Fruit fly (Drosophila melanogaster) whole organism, embryonic: ENCODE results near the gene CG43354.

Experiments used
- Abd-B ChIP-seq: fragments of 200-800 bp; sonication (Bioruptor generic); optimal IDR thresholded peaks from 2 replicates; lab custom pipeline; 2018; ENCODE audit warnings: missing biosample characterization, mild to moderate bottlenecking, missing genetic modification characterization, moderate library complexity
- Atf6 ChIP-seq: fragments of 200-800 bp; sonication (Bioruptor generic); IDR thresholded peaks from 2 replicates; pipeline ENCODE4 v1.3.6; 2022; ENCODE audit warnings: missing biosample characterization, missing genetic modification characterization
- Awh ChIP-seq: fragments of 200-800 bp; sonication (Bioruptor generic); IDR thresholded peaks from 2 replicates; pipeline ENCODE4, ENCODE4 v1.3.6; 2022; ENCODE audit warnings: missing biosample characterization, missing genetic modification characterization
- BtbVII ChIP-seq: fragments of 200-800 bp; sonication (Bioruptor generic); optimal IDR thresholded peaks from 3 replicates; lab custom pipeline; 2017; ENCODE audit warnings: missing biosample characterization, mild to moderate bottlenecking, missing genetic modification characterization
- CG10321 ChIP-seq: fragments of 200-800 bp; sonication (Bioruptor generic); IDR thresholded peaks from 2 replicates; pipeline ENCODE4 v1.3.6; 2022; ENCODE audit warnings: missing biosample characterization, missing genetic modification characterization
- CG10431 ChIP-seq: fragments of 200-800 bp; sonication (Bioruptor generic); optimal IDR thresholded peaks from 3 replicates; lab custom pipeline; 2018; ENCODE audit warnings: missing biosample characterization, mild to moderate bottlenecking, missing genetic modification characterization
- CG10959 ChIP-seq: fragments of 200-800 bp; sonication (Bioruptor generic); IDR thresholded peaks from 2 replicates; pipeline ENCODE4 v1.3.6; 2022; ENCODE audit warnings: missing biosample characterization, missing genetic modification characterization
- CG11093 ChIP-seq: fragments of 200-800 bp; sonication (Bioruptor generic); IDR thresholded peaks from 3 replicates; pipeline ENCODE4 v1.3.6; 2022; ENCODE audit warnings: missing biosample characterization, missing genetic modification characterization
- CG11398 ChIP-seq: fragments of 200-800 bp; sonication (Bioruptor generic); optimal IDR thresholded peaks from 2 replicates; lab custom pipeline; 2016; ENCODE audit warnings: missing biosample characterization, missing genetic modification characterization
- CG11456 ChIP-seq: fragments of 200-800 bp; sonication (Bioruptor generic); IDR thresholded peaks from 3 replicates; pipeline ENCODE4 v1.3.6; 2022; ENCODE audit warnings: missing biosample characterization, missing genetic modification characterization
- CG11695 ChIP-seq: fragments of 200-800 bp; sonication (Bioruptor generic); IDR thresholded peaks from 3 replicates; pipeline ENCODE4 v1.3.6; 2022; ENCODE audit warnings: missing biosample characterization, missing genetic modification characterization
- CG11696 ChIP-seq: fragments of 200-800 bp; sonication (Bioruptor generic); IDR thresholded peaks from 2 replicates; pipeline ENCODE4 v1.3.6; 2022; ENCODE audit warnings: missing biosample characterization, missing genetic modification characterization
- CG11723 ChIP-seq: fragments of 200-800 bp; sonication (Bioruptor generic); optimal IDR thresholded peaks from 2 replicates; lab custom pipeline; 2017; ENCODE audit warnings: missing biosample characterization, mild to moderate bottlenecking, missing genetic modification characterization
- CG14050 ChIP-seq: fragments of 200-800 bp; sonication (Bioruptor generic); IDR thresholded peaks from 3 replicates; pipeline ENCODE4 v1.3.6; 2022; ENCODE audit warnings: missing biosample characterization, missing genetic modification characterization
- CG1529 ChIP-seq: fragments of 200-800 bp; sonication (Bioruptor generic); optimal IDR thresholded peaks from 3 replicates; lab custom pipeline; 2018; ENCODE audit warnings: missing biosample characterization, missing genetic modification characterization
- CG15601 ChIP-seq: fragments of 200-800 bp; sonication (Bioruptor generic); optimal IDR thresholded peaks from 3 replicates; lab custom pipeline; 2019; ENCODE audit warnings: missing biosample characterization, mild to moderate bottlenecking, missing genetic modification characterization, moderate library complexity
- CG1602 ChIP-seq: fragments of 200-800 bp; sonication (Bioruptor generic); optimal IDR thresholded peaks from 3 replicates; lab custom pipeline; 2016; ENCODE audit warnings: missing biosample characterization, missing genetic modification characterization
- CG1647 ChIP-seq: fragments of 200-800 bp; sonication (Bioruptor generic); optimal IDR thresholded peaks from 3 replicates; lab custom pipeline; 2016; ENCODE audit warnings: missing biosample characterization, missing genetic modification characterization
- CG17385 ChIP-seq: fragments of 200-800 bp; sonication (Bioruptor generic); optimal IDR thresholded peaks from 3 replicates; lab custom pipeline; 2018; ENCODE audit warnings: missing biosample characterization, mild to moderate bottlenecking, missing genetic modification characterization
- CG2678 ChIP-seq: fragments of 200-800 bp; sonication (Bioruptor generic); optimal IDR thresholded peaks from 3 replicates; lab custom pipeline; 2019; ENCODE audit warnings: missing biosample characterization, mild to moderate bottlenecking, missing genetic modification characterization, moderate library complexity
- CG30431 ChIP-seq: fragments of 200-800 bp; sonication (Bioruptor generic); optimal IDR thresholded peaks from 2 replicates; lab custom pipeline; 2017; ENCODE audit warnings: missing biosample characterization, missing genetic modification characterization
- CG4424 ChIP-seq: fragments of 200-800 bp; sonication (Bioruptor generic); optimal IDR thresholded peaks from 3 replicates; lab custom pipeline; 2016; ENCODE audit warnings: missing biosample characterization, missing genetic modification characterization
- CG6254 ChIP-seq: fragments of 200-800 bp; sonication (Bioruptor generic); optimal IDR thresholded peaks from 3 replicates; lab custom pipeline; 2017; ENCODE audit warnings: mild to moderate bottlenecking, missing biosample characterization, missing genetic modification reagents, missing genetic modification characterization
- CG8924 ChIP-seq: fragments of 200-800 bp; optimal IDR thresholded peaks from 3 replicates; lab custom pipeline; 2019; ENCODE audit warnings: missing biosample characterization, mild to moderate bottlenecking, missing genetic modification characterization, moderate library complexity
- CTCF ChIP-seq: fragments of 200-800 bp; sonication (Bioruptor generic); optimal IDR thresholded peaks from 2 replicates; lab custom pipeline; 2017; ENCODE audit warnings: missing biosample characterization, mild to moderate bottlenecking, missing genetic modification characterization, moderate library complexity
- Dek ChIP-seq: fragments of 200-800 bp; sonication (Bioruptor generic); optimal IDR thresholded peaks from 3 replicates; lab custom pipeline; 2019; ENCODE audit warnings: missing biosample characterization, mild to moderate bottlenecking, missing genetic modification characterization, moderate library complexity
- Doc2 ChIP-seq: fragments of 200-800 bp; sonication (Bioruptor generic); IDR thresholded peaks from 2 replicates; pipeline ENCODE4 v1.3.6; 2022; ENCODE audit warnings: missing biosample characterization, missing genetic modification characterization
- Doc3 ChIP-seq: fragments of 200-800 bp; sonication (Bioruptor generic); IDR thresholded peaks from 3 replicates; pipeline ENCODE4 v1.3.6; 2022; ENCODE audit warnings: missing biosample characterization, missing genetic modification characterization; ENCODE audit not compliant: partially characterized antibody
- Ets97D ChIP-seq: fragments of 200-800 bp; sonication (Bioruptor generic); optimal IDR thresholded peaks from 3 replicates; lab custom pipeline; 2016; ENCODE audit warnings: missing biosample characterization, missing genetic modification characterization
- H2.0 ChIP-seq: fragments of 200-800 bp; sonication (Bioruptor generic); IDR thresholded peaks from 2 replicates; pipeline ENCODE4 v1.3.6; 2022; ENCODE audit warnings: missing biosample characterization, missing genetic modification characterization
- HLH3B ChIP-seq: fragments of 200-800 bp; sonication (Bioruptor generic); IDR thresholded peaks from 2 replicates; pipeline ENCODE4 v1.3.6; 2022; ENCODE audit warnings: missing biosample characterization, missing genetic modification characterization
- HmgD ChIP-seq: fragments of 200-800 bp; sonication (Bioruptor generic); optimal IDR thresholded peaks from 3 replicates; lab custom pipeline; 2016; ENCODE audit warnings: missing biosample characterization, missing genetic modification characterization
- Mad ChIP-seq: fragments of 200-800 bp; sonication (Bioruptor generic); optimal IDR thresholded peaks from 2 replicates; lab custom pipeline; 2016; ENCODE audit warnings: missing biosample characterization, missing genetic modification characterization
- Mrtf ChIP-seq: fragments of 200-800 bp; sonication (Bioruptor generic); IDR thresholded peaks from 3 replicates; pipeline ENCODE4 v1.3.6; 2022; ENCODE audit warnings: missing biosample characterization, missing genetic modification characterization
- NK7.1 ChIP-seq: fragments of 200-800 bp; sonication (Bioruptor generic); optimal IDR thresholded peaks from 3 replicates; lab custom pipeline; 2016; ENCODE audit warnings: missing biosample characterization, missing genetic modification characterization
- Nf-YA ChIP-seq: fragments of 200-800 bp; sonication (Bioruptor generic); IDR thresholded peaks from 2 replicates; pipeline ENCODE4 v1.3.6; 2022; ENCODE audit warnings: missing biosample characterization, missing genetic modification characterization
- Poxn ChIP-seq: fragments of 200-800 bp; sonication (Bioruptor generic); IDR thresholded peaks from 2 replicates; pipeline ENCODE4 v1.3.6; 2022; ENCODE audit warnings: missing biosample characterization, missing genetic modification characterization
- Spps ChIP-seq: fragments of 200-800 bp; sonication (Bioruptor generic); optimal IDR thresholded peaks from 2 replicates; lab custom pipeline; 2018; ENCODE audit warnings: missing biosample characterization, mild to moderate bottlenecking, missing genetic modification characterization
- Trl ChIP-seq, 3 experiments: fragments of >200 bp in 2 of 3; fragments of 200-800 bp in 1 of 3; sonication (Bioruptor generic) in 1 of 3; optimal IDR thresholded peaks; 2 replicates in 1 of 3; 3 replicates in 2 of 3; lab custom pipeline; 2016 to 2017; ENCODE audit warnings: missing biosample characterization in 1 of 3, missing genetic modification characterization in 1 of 3
- ac ChIP-seq: fragments of 200-800 bp; sonication (Bioruptor generic); optimal IDR thresholded peaks from 3 replicates; lab custom pipeline; 2017; ENCODE audit warnings: missing biosample characterization, mild to moderate bottlenecking, missing genetic modification characterization
- gcm ChIP-seq: fragments of 200-800 bp; sonication (Bioruptor generic); optimal IDR thresholded peaks from 2 replicates; lab custom pipeline; 2019; ENCODE audit warnings: missing biosample characterization, mild to moderate bottlenecking, missing genetic modification characterization, moderate library complexity
- her ChIP-seq: fragments of 200-800 bp; sonication (Bioruptor generic); optimal IDR thresholded peaks from 2 replicates; lab custom pipeline; 2016; ENCODE audit warnings: missing biosample characterization, missing genetic modification characterization
- hkb ChIP-seq, 2 experiments: fragments of 200-800 bp in 1 of 2; fragments of >200 bp in 1 of 2; sonication (Bioruptor generic) in 1 of 2; IDR thresholded peaks in 1 of 2; optimal IDR thresholded peaks in 1 of 2; 2 replicates each; pipeline versions ENCODE4 v1.3.6 to Lab custom; 2017 to 2022; ENCODE audit warnings: missing biosample characterization in 1 of 2, missing genetic modification characterization in 1 of 2
- kah ChIP-seq: fragments of 200-800 bp; sonication (Bioruptor generic); optimal IDR thresholded peaks from 2 replicates; lab custom pipeline; 2018; ENCODE audit warnings: missing biosample characterization, mild to moderate bottlenecking, missing genetic modification characterization
- lola ChIP-seq, 3 experiments: fragments of >200 bp in 2 of 3; fragments of 200-800 bp in 1 of 3; sonication (Bioruptor generic) in 1 of 3; optimal IDR thresholded peaks; 2 replicates each; lab custom pipeline; 2017 to 2019; ENCODE audit warnings: missing biosample characterization in 3 of 3, missing genetic modification characterization in 3 of 3, mild to moderate bottlenecking in 1 of 3, moderate library complexity in 1 of 3
- nau ChIP-seq: fragments of 200-800 bp; sonication (Bioruptor generic); optimal IDR thresholded peaks from 3 replicates; lab custom pipeline; 2017; ENCODE audit warnings: missing biosample characterization, mild to moderate bottlenecking, missing genetic modification characterization, missing genetic modification reagents
- otp ChIP-seq: fragments of 200-800 bp; sonication (Bioruptor generic); IDR thresholded peaks from 3 replicates; pipeline ENCODE4, ENCODE4 v1.3.6; 2022; ENCODE audit warnings: missing biosample characterization, missing genetic modification characterization
- row ChIP-seq: fragments of 200-800 bp; sonication (Bioruptor generic); IDR thresholded peaks from 3 replicates; pipeline ENCODE4 v1.3.6; 2022; ENCODE audit warnings: missing biosample characterization, missing genetic modification characterization
- shn ChIP-seq: fragments of 200-800 bp; sonication (Bioruptor generic); optimal IDR thresholded peaks from 3 replicates; lab custom pipeline; 2016; ENCODE audit warnings: missing biosample characterization, missing genetic modification characterization
- zf30C ChIP-seq: fragments of 200-800 bp; sonication (Bioruptor generic); optimal IDR thresholded peaks from 3 replicates; lab custom pipeline; 2018; ENCODE audit warnings: missing biosample characterization, mild to moderate bottlenecking, missing genetic modification characterization

Gene CG43354

DNA sequence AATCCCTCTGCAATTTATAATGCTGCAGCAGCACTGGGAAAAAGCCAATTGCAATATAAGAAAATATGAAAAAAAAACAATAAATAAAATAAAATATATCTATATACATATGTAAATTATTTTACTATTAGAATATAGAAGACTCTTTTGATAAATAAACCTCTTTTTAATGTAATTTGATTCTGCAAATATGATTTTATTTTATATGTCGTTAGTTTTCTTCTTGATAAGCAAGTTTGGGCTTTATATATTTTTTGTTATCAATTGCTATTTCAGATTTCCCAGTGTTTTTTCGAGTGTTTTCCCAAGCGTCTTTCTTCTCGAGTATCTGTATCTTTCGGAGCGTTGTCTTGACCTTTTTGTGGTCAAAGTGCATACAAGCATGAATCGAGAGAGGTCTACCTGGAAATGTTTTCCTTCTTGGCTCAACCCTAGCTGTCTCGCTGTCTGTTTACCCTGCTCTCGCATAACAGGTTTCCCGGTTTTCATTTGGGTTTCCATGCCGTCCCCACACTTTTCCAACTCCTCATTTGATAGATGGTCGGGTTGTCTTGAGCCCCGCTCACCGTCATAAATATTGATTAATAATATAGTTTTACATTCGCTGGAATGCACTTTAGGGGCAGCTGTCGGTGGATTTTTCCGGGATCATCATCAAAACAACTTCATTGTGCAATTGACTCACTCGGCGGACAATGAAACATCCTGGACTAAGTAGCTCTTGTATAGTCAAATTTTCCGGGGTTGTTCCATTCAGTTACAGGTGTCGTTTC, 4.0 kb downstream of the CG43354 start (continued):
- TF ChIP-seq Dek (tag; lab: Kevin White, UChicago): no peak
- 0 out of 2 replicates have a peak, but pooled peaks have one; percentile 44 for TF ChIP-seq CG10959
- peak; percentile 64 for TF ChIP-seq row (GFP tag; lab: Robert Waterston, UW)
- peak; percentile 18 for TF ChIP-seq CG10431
- peak; percentile 31 for TF ChIP-seq kah (GFP tag; lab: Kevin White, UChicago)
- TF ChIP-seq CG11723 (GFP tag; lab: Kevin White, UChicago): no peak
- TF ChIP-seq CG11696: no peak
- TF ChIP-seq Mad: no peak
- TF ChIP-seq BtbVII (GFP tag; lab: Kevin White, UChicago): no peak
- peak; percentile 43 for TF ChIP-seq CG17385 (GFP tag; lab: Kevin White, UChicago)
- peak; percentile 66 for TF ChIP-seq CG1602 (GFP tag; lab: Kevin White, UChicago)
- TF ChIP-seq CG8924 (tag; lab: Kevin White, UChicago): peak; percentile 76
- no peak for TF ChIP-seq Doc2 (GFP tag; lab: Robert Waterston, UW)
- peak; percentile 47; the same call in 1 of the 2 replicates for TF ChIP-seq HLH3B (GFP tag; lab: Robert Waterston, UW)
- TF ChIP-seq CG1529 (GFP tag; lab: Kevin White, UChicago): peak; percentile 30
- TF ChIP-seq CG30431: no peak
- TF ChIP-seq Spps (tag; lab: Kevin White, UChicago): peak; percentile 83
- TF ChIP-seq CG11456 (GFP tag; lab: Robert Waterston, UW): no peak
- no peak for TF ChIP-seq Atf6 (GFP tag; lab: Robert Waterston, UW)
- TF ChIP-seq CG4424: peak; percentile 65
- TF ChIP-seq zf30C (GFP tag; lab: Kevin White, UChicago): peak; percentile 92
- no peak for TF ChIP-seq nau
- TF ChIP-seq Nf-YA (GFP tag; lab: Robert Waterston, UW): no peak
- no peak for TF ChIP-seq her (GFP tag; lab: Kevin White, UChicago)
- peak; percentile 79 for TF ChIP-seq CG2678
- no peak for TF ChIP-seq Mrtf (GFP tag; lab: Robert Waterston, UW)
- no peak for TF ChIP-seq CG1647 (GFP tag; lab: Kevin White, UChicago)
- no peak for TF ChIP-seq CG11398
- peak; percentile 85 for TF ChIP-seq gcm (GFP tag; lab: Kevin White, UChicago)
- peak in 1 of 3 experiments; percentile 96 for TF ChIP-seq lola (GFP tag; optimal IDR thresholded peaks at IDR 0.05; lab: Kevin White, UChicago)
- TF ChIP-seq Abd-B: peak; percentile 48
- peak; percentile 48; the same call in 1 of the 3 replicates for TF ChIP-seq CG11093
- TF ChIP-seq ac (GFP tag; lab: Kevin White, UChicago): peak; percentile 39
- no peak for TF ChIP-seq Ets97D (GFP tag; lab: Kevin White, UChicago)
- TF ChIP-seq CTCF (GFP tag; lab: Kevin White, UChicago): no peak
- no peak for TF ChIP-seq shn
- TF ChIP-seq hkb (optimal IDR thresholded peaks at IDR 0.05; lab: Kevin White, UChicago): no peak
- TF ChIP-seq hkb (GFP tag; IDR thresholded peaks at IDR 0.05; lab: Robert Waterston, UW): no peak
- no peak for TF ChIP-seq H2.0 (GFP tag; lab: Robert Waterston, UW)
- TF ChIP-seq Awh (GFP tag; lab: Robert Waterston, UW): no peak
- no peak for TF ChIP-seq NK7.1 (GFP tag; lab: Kevin White, UChicago)
- no peak for TF ChIP-seq Poxn (GFP tag; lab: Robert Waterston, UW)
- TF ChIP-seq Trl (optimal IDR thresholded peaks at IDR 0.05; lab: Kevin White, UChicago): no peak
- no peak for TF ChIP-seq Trl (GFP tag; optimal IDR thresholded peaks at IDR 0.05; lab: Kevin White, UChicago)
- TF ChIP-seq Doc3 (GFP tag; lab: Robert Waterston, UW): no peak
- TF ChIP-seq CG6254: peak; percentile 49
- TF ChIP-seq HmgD (GFP tag; lab: Kevin White, UChicago): no peak
- TF ChIP-seq CG10321: no peak
- no peak for TF ChIP-seq CG14050
- no peak for TF ChIP-seq otp (GFP tag; lab: Robert Waterston, UW)
- peak; percentile 59 for TF ChIP-seq CG15601 (tag; lab: Kevin White, UChicago)
- TF ChIP-seq CG11695 (GFP tag; lab: Robert Waterston, UW): peak; percentile 41; the same call in 1 of the 3 replicates
